Worm (Caenorhabditis elegans): ENCODE data around the gene hpo-10.
A peak's percentile ranks its signal among the peaks of the same experiment; 100 is the strongest.

DNA sequence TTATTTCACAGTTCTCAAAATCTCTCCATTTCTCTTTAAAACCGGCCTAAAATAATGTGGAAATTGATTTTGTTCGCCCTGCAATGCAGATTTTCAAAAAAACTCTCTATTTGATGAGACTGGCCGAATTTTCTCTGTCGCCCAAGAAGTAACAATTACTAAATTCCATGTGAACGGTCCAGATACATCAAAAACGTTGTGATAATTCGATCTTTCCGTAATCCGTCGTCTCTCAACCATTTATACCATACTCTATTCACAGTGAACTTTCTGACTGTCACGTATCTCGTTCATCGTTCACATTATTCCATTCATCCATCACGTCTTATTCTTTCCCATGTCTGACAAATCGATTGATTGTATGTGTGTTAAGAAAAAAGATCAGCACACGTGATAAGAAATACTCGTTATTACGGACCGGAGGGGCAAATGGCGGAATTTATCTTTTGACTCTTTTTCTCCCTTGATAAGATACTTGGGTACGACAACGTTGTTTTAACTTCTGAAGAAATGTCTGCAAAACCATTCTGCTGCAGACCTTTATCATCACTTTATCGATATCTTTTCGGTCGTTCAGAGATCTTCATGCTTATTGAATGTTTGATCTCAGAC is 41.9 kb downstream of the hpo-10 start:
- no peak for TF ChIP-seq ceh-82 (tag; optimal IDR thresholded peaks at IDR 0.05)
- TF ChIP-seq unc-39 (tag; optimal IDR thresholded peaks at IDR 0.05), result no peak
- no peak for TF ChIP-seq nhr-28 (tag; optimal IDR thresholded peaks at IDR 0.05)
- no peak for TF ChIP-seq pha-4 (tag; optimal IDR thresholded peaks at IDR 0.05)
- TF ChIP-seq elt-1 (tag; optimal IDR thresholded peaks at IDR 0.05), result no peak
- peak; percentile 92 for TF ChIP-seq nhr-43 (tag; optimal IDR thresholded peaks at IDR 0.05; ENCODE audit: poor library complexity, severe bottlenecking)
- TF ChIP-seq mdl-1 (tag; optimal IDR thresholded peaks at IDR 0.05), result no peak
- no peak for TF ChIP-seq daf-12 (tag; optimal IDR thresholded peaks at IDR 0.05)
- TF ChIP-seq pqm-1 (tag; optimal IDR thresholded peaks at IDR 0.05), result no peak
- no peak for TF ChIP-seq nfya-1 (tag; optimal IDR thresholded peaks at IDR 0.05; ENCODE audit: insufficient read depth)

Measured in whole organism, L3 larva.